Worm (Caenorhabditis elegans) whole organism, early embryonic: Measurements from ENCODE around the gene ZK632.14.

Experiments
- B0310.2 ChIP-seq: sonication (generic microtip); optimal IDR thresholded peaks from 2 replicates; lab custom pipeline; 2016; ENCODE audit warnings: mild to moderate bottlenecking, missing genetic modification characterization, missing compliant biosample characterization
- F13C5.2 ChIP-seq: sonication (generic microtip); optimal IDR thresholded peaks from 2 replicates; lab custom pipeline; 2017; ENCODE audit warnings: mild to moderate bottlenecking, missing genetic modification characterization, inconsistent platforms, missing compliant biosample characterization
- aly-1 ChIP-seq: sonication (generic microtip); optimal IDR thresholded peaks from 2 replicates; lab custom pipeline; 2016; ENCODE audit warnings: missing genetic modification characterization, missing compliant biosample characterization
- ama-1 ChIP-seq: fragments of 150-350 bp; optimal IDR thresholded peaks from 2 replicates; lab custom pipeline; 2014
- ceh-13 ChIP-seq: fragments of 200-800 bp; sonication (Bioruptor generic); optimal IDR thresholded peaks from 2 replicates; lab custom pipeline; 2018; ENCODE audit warnings: mild to moderate bottlenecking, missing genetic modification characterization, missing compliant biosample characterization
- ceh-36 ChIP-seq: sonication (generic microtip); optimal IDR thresholded peaks from 2 replicates; lab custom pipeline; 2016; ENCODE audit warnings: missing genetic modification characterization, inconsistent platforms, missing compliant biosample characterization
- ets-7 ChIP-seq: sonication (generic microtip); optimal IDR thresholded peaks from 2 replicates; lab custom pipeline; 2016; ENCODE audit warnings: missing genotype, missing genetic modification characterization, missing compliant biosample characterization
- flt-1 ChIP-seq: fragments of 200-800 bp; sonication (Bioruptor generic); IDR thresholded peaks from 2 replicates; pipeline ENCODE4 v1.3.6; 2022; ENCODE audit warnings: missing genetic modification characterization, missing compliant biosample characterization
- hmbx-1 ChIP-seq: sonication (generic microtip); optimal IDR thresholded peaks from 2 replicates; lab custom pipeline; 2016; ENCODE audit warnings: mild to moderate bottlenecking, missing genetic modification characterization, missing compliant biosample characterization
- hmg-4 ChIP-seq: fragments of 200-800 bp; sonication (Bioruptor generic); optimal IDR thresholded peaks from 2 replicates; lab custom pipeline; 2018; ENCODE audit warnings: mild to moderate bottlenecking, missing genetic modification characterization, missing compliant biosample characterization
- hnd-1 ChIP-seq: sonication (generic microtip); optimal IDR thresholded peaks from 2 replicates; lab custom pipeline; 2016; ENCODE audit warnings: missing genetic modification characterization, missing compliant biosample characterization
- pes-1 ChIP-seq: fragments of 200-800 bp; sonication (Bioruptor generic); IDR thresholded peaks from 2 replicates; pipeline ENCODE4 v1.3.6; 2022; ENCODE audit warnings: missing genetic modification reagents, missing genetic modification characterization, missing compliant biosample characterization
- scrt-1 ChIP-seq: fragments of 200-800 bp; sonication (Bioruptor generic); IDR thresholded peaks from 2 replicates; pipeline ENCODE4 v1.3.6; 2022; ENCODE audit warnings: missing genetic modification characterization, missing compliant biosample characterization
- sea-1 ChIP-seq: fragments of 200-800 bp; sonication (Bioruptor generic); conservative IDR thresholded peaks from 2 replicates; pipeline ENCODE4 v1.3.6; 2022; ENCODE audit warnings: missing genetic modification characterization, missing compliant biosample characterization
- tbx-11 ChIP-seq: fragments of 200-800 bp; sonication (Bioruptor generic); IDR thresholded peaks from 2 replicates; pipeline ENCODE4 v1.3.6; 2022; ENCODE audit warnings: missing genetic modification characterization, missing compliant biosample characterization
- tbx-37 ChIP-seq: fragments of 200-800 bp; sonication (Bioruptor generic); conservative IDR thresholded peaks from 2 replicates; pipeline ENCODE4 v1.3.6; 2022; ENCODE audit warnings: missing genetic modification reagents, missing genetic modification characterization, missing compliant biosample characterization
- tra-4 ChIP-seq: sonication (generic microtip); optimal IDR thresholded peaks from 2 replicates; lab custom pipeline; 2017; ENCODE audit warnings: missing genetic modification characterization, missing compliant biosample characterization

Gene ZK632.14

ce11 chrIII:9813146-9813545 lies at the start of gene ZK632.14:
Gene ZK632.14, plus strand, starts transcription at chrIII:9813446.
- no peak for TF ChIP-seq pes-1 (GFP tag; lab: Robert Waterston, UW)
- no peak for TF ChIP-seq scrt-1 (GFP tag; lab: Robert Waterston, UW)
- TF ChIP-seq tbx-37 (GFP tag; lab: Robert Waterston, UW): no peak
- TF ChIP-seq ets-7: no peak
- no peak for TF ChIP-seq tbx-11 (GFP tag; lab: Robert Waterston, UW)
- TF ChIP-seq ceh-36: no peak
- TF ChIP-seq tra-4 (tag; lab: Kevin White, UChicago): no peak
- no peak for TF ChIP-seq ama-1 (lab: Kevin White, UChicago)
- no peak for TF ChIP-seq flt-1 (GFP tag; lab: Robert Waterston, UW)
- no peak for TF ChIP-seq sea-1 (GFP tag; lab: Robert Waterston, UW)
- no peak for TF ChIP-seq B0310.2 (tag; lab: Kevin White, UChicago)
- TF ChIP-seq hmg-4 (GFP tag; lab: Kevin White, UChicago): no peak
- TF ChIP-seq hmbx-1 (tag; lab: Kevin White, UChicago): no peak

- TF ChIP-seq ets-7: no peak
- no peak for TF ChIP-seq ceh-13
- TF ChIP-seq sea-1 (GFP tag; lab: Robert Waterston, UW): 0 out of 2 replicates have a peak, but pooled peaks have one; percentile 36
- TF ChIP-seq pes-1 (GFP tag; lab: Robert Waterston, UW): no peak
- TF ChIP-seq ceh-36: no peak
These were observed 48.5 kb upstream of the ZK632.14 start for ce11 chrIII:9764718-9765117.

DNA sequence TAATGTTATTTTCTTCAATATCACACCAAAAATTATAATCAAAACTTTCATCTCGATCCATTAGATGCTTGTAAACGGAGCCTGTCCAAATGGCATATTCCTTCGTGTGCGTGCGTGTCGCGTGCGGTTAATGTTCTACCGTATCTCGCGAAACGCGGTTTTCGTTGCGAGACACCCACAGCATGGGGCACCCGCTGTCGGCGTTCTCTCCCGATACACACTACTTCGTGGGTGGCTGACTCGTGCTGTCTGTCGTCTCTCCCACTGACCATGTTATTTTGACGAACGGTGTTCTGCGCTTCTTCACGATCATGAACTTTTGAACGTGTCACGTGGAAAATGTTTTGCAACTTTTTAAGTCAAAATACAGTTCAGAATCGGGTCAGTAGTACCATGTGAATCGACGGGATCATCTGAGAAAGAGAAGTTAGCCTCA lies 47.8 kb upstream of the ZK632.14 start:
- TF ChIP-seq ama-1 (lab: Kevin White, UChicago) (peak; percentile 98), sea-1 (GFP tag; lab: Robert Waterston, UW) (peak; percentile 96), scrt-1 (GFP tag; lab: Robert Waterston, UW) (peak; percentile 81), ets-7 (no peak), ceh-13 (peak; percentile 54), B0310.2 (tag; lab: Kevin White, UChicago) (peak; percentile 91), F13C5.2 (tag; lab: Kevin White, UChicago) (peak; percentile 96), tbx-37 (GFP tag; lab: Robert Waterston, UW) (peak; percentile 80; the same call in 1 of the 2 replicates), hnd-1 (peak; percentile 26), aly-1 (peak; percentile 40), flt-1 (GFP tag; lab: Robert Waterston, UW) (peak; percentile 89), hmbx-1 (tag; lab: Kevin White, UChicago) (peak; percentile 81), tra-4 (tag; lab: Kevin White, UChicago) (peak; percentile 97), hmg-4 (GFP tag; lab: Kevin White, UChicago) (peak; percentile 89), tbx-11 (GFP tag; lab: Robert Waterston, UW) (peak; percentile 83), ceh-36 (peak; percentile 87), pes-1 (GFP tag; lab: Robert Waterston, UW) (peak; percentile 82)

DNA sequence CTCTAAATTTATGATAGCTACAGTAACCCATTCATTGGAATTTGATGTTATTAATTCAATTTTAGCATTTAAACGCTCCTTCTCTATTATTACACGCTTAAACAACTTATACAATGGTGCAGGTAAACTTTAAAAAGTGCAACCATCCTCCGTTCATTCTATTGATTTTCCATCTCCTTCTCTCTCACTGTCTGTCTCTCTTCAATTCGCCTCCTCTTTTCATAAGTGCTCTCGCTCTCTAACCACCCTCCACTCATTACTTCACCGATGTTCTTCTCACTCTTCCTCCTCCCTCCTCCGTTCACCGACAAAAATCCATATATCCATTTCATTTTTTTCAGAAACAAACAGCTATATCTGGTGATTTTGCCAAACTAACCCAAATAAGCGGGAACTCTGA lies 47.1 kb upstream of the ZK632.14 start, which contains the start of gene cbp-1:
Gene cbp-1 (plus strand): TSS at position 335 of the 400 bp plus-strand sequence.
- no peak for TF ChIP-seq hnd-1
- no peak for TF ChIP-seq B0310.2 (tag; lab: Kevin White, UChicago)
- TF ChIP-seq ama-1 (lab: Kevin White, UChicago): no peak
- no peak for TF ChIP-seq ceh-36
- no peak for TF ChIP-seq tra-4 (tag; lab: Kevin White, UChicago)
- no peak for TF ChIP-seq F13C5.2 (tag; lab: Kevin White, UChicago)

- TF ChIP-seq ets-7 (no peak), F13C5.2 (tag; lab: Kevin White, UChicago) (no peak), hmbx-1 (tag; lab: Kevin White, UChicago) (no peak), tbx-37 (GFP tag; lab: Robert Waterston, UW) (no peak), scrt-1 (GFP tag; lab: Robert Waterston, UW) (no peak), ceh-13 (no peak), flt-1 (GFP tag; lab: Robert Waterston, UW) (no peak), aly-1 (no peak), sea-1 (GFP tag; lab: Robert Waterston, UW) (no peak), hmg-4 (GFP tag; lab: Kevin White, UChicago) (no peak), B0310.2 (tag; lab: Kevin White, UChicago) (no peak), tbx-11 (GFP tag; lab: Robert Waterston, UW) (no peak), hnd-1 (no peak), ceh-36 (no peak), ama-1 (lab: Kevin White, UChicago) (no peak), tra-4 (tag; lab: Kevin White, UChicago) (no peak), pes-1 (GFP tag; lab: Robert Waterston, UW) (no peak)
These were observed 46.2 kb upstream of the ZK632.14 start for ce11 chrIII:9767095-9767494.

- TF ChIP-seq B0310.2 (tag; lab: Kevin White, UChicago) (no peak), pes-1 (GFP tag; lab: Robert Waterston, UW) (no peak), F13C5.2 (tag; lab: Kevin White, UChicago) (no peak), scrt-1 (GFP tag; lab: Robert Waterston, UW) (no peak), tbx-11 (GFP tag; lab: Robert Waterston, UW) (no peak), ceh-13 (no peak), ama-1 (lab: Kevin White, UChicago) (no peak), tbx-37 (GFP tag; lab: Robert Waterston, UW) (no peak), hmbx-1 (tag; lab: Kevin White, UChicago) (no peak), ets-7 (no peak), flt-1 (GFP tag; lab: Robert Waterston, UW) (no peak), tra-4 (tag; lab: Kevin White, UChicago) (no peak), hmg-4 (GFP tag; lab: Kevin White, UChicago) (no peak), sea-1 (GFP tag; lab: Robert Waterston, UW) (no peak), ceh-36 (no peak)
These were observed 45.2 kb upstream of the ZK632.14 start for ce11 chrIII:9768023-9768422.

DNA sequence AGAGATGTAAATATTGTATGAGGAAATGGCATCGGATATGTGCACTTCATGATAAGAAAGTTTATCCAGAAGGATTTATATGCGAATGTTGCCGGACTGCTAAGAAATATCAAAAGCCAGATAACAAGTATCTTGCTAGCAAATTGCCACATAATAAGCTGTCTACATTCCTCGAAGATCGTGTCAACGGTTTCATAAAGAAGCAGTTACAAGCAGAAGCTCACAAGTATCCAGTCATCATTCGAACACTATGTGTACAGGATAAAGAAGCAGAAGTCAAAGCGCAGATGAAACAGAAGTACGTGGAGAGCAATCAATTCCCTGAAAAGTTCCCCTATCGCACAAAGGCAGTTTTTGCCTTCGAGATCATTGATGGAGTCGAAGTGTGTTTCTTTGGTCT lies 42.7 kb upstream of the ZK632.14 start:
- TF ChIP-seq ama-1 (lab: Kevin White, UChicago): peak; percentile 68
- TF ChIP-seq pes-1 (GFP tag; lab: Robert Waterston, UW): no peak
